Fruit fly (Drosophila melanogaster): ENCODE results near the gene Ost48.

Ost48 gene

DNA sequence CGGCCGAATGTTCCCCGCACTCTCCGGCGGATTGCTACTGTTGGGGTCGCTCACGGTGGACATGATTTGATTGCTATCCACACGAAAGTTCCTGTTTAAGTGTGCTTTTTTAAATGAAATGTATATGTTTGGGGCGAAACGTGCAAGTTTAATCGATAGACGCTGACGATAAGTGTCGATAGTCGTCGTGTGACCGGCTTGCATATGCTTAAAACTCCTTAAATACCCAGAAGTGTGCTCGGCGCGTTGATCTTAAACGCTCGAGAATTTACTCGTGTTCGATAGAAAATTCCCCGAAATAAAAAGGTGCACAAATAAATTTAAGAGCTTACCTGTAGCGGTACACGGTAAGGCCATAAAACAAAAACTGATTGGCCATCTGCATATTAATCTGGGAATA is 3.6 kb upstream of the Ost48 start, which contains the start of the genes Zpr1 and CG44532:
Zpr1 (minus strand) TSS at position 179 of the 400 bp plus-strand sequence.
CG44532 (plus strand) TSS at position 181 of the 400 bp plus-strand sequence.
- no peak for TF ChIP-seq noc (tag; optimal IDR thresholded peaks at IDR 0.05)

dm6 chrX:9159736-9160135 is 1.4 kb upstream of the Ost48 start, which contains the start of gene NdufA3:
Gene NdufA3, minus strand, starts transcription at chrX:9160052.
- no peak for TF ChIP-seq noc (tag; optimal IDR thresholded peaks at IDR 0.05)

dm6 chrX:9156388-9156823 is 1.9 kb downstream of the Ost48 start, which contains the start of gene His3.3B:
Gene His3.3B, minus strand, starts transcription at chrX:9156669.
- peak; percentile 71 for TF ChIP-seq noc (tag; optimal IDR thresholded peaks at IDR 0.05)

DNA sequence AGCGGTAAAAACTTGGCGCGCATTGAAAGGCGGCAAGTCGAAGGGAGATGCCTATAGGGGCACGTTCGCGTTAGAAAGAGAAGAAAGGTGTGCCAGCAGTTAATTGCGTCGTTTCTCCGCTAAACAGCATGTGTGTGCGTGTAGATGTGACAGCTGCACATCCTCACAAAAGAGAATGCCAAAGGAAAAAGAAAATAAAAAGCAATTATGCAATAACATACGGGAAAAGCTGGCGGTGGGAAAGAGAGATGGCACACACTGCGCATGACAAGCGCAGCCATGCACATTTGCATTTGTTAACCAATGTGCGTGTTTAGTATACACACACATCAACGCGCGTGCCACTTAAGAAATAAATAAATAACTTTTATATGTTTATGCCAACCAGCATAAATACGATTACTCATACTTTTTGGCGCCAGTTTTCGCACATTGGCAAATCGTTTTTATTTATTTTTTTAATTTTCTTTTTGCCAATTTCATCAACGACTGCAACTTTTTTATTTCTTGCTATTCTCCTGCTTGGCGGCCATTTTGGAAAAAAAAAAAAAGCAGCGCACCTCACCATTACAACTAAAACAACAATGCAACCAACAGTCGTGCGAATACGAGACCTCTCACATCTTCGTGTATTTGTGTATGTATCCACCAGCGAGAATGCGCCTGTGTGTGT is 2.5 kb downstream of the Ost48 start:
- TF ChIP-seq noc (tag; optimal IDR thresholded peaks at IDR 0.05): no peak

DNA sequence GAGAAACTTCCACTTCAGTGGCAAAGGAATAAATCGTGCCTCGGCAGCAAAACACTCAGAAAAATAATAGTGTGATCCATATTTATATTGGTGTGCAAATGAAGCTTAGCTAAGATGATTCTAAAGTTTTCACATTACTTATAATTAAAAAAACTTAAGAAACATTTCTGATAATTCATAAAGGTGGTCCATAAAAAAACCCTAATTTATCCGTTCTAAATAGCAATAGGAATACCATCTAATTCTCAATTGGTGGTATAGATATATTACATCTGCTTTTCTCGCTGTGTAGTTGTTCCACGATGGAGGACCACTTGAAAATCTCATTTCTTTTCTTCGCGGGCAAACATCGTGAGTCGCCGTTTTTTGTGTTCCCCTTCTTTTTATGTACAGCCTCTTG is 3.2 kb downstream of the Ost48 start:
- peak; percentile 26 for TF ChIP-seq noc (tag; optimal IDR thresholded peaks at IDR 0.05)

DNA sequence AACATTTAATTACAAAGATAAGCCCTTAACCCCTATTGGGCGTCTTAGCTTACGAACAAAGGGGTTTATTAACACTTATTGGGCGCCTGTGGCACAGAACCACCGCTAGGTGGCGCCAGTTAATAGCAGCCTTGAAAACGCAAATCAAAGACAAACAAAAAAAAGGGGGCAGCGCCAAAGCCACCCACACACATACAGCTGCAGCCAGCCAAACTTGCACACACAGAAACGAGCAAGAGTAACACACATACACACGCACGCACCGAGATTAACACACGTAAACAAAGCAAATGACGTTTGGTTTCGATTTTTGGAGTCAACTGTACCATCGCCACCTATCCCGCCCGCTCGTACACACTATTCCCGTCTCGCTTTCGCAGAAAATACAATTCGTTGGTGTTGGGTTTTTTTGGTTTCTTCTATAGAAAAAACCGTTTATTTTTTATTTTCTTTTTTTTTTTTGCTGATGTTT is 6.2 kb downstream of the Ost48 start:
- peak; percentile 51 for TF ChIP-seq noc (tag; optimal IDR thresholded peaks at IDR 0.05)

- no peak for TF ChIP-seq noc (tag; optimal IDR thresholded peaks at IDR 0.05)
Measured at dm6 chrX:9148989-9149522, 9.3 kb downstream of the Ost48 start, which contains the start of the genes fh and Bap111. Gene fh, minus strand, starts transcription at chrX:9149071. Gene Bap111, plus strand, starts transcription at chrX:9149309.

dm6 chrX:9142224-9142802 is 16.0 kb downstream of the Ost48 start, which contains the start of gene CG7065:
Gene CG7065, plus strand, starts transcription at chrX:9142493.
- no peak for TF ChIP-seq noc (tag; optimal IDR thresholded peaks at IDR 0.05)

DNA sequence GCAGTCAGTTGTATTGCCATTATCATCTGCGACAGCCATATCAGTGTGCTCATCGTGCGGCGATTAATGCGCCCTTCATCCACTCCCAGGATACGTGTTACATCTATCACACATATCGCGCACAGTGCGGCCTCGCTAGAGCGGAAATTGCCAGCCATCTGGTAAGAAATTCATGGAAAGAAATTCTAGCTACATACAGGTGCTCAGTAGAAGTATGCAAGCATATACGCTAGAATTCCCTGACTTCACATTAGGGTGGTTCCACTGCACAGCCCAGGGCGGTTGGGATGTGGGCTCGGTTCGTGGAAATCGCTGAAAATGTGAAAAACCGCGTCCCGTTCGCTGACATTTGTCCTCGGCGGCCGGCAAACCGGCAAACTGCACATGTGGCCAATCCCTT is 17.1 kb downstream of the Ost48 start:
- TF ChIP-seq noc (tag; optimal IDR thresholded peaks at IDR 0.05): no peak

dm6 chrX:9139138-9139537 is 19.2 kb downstream of the Ost48 start:
- no peak for TF ChIP-seq noc (tag; optimal IDR thresholded peaks at IDR 0.05)

DNA sequence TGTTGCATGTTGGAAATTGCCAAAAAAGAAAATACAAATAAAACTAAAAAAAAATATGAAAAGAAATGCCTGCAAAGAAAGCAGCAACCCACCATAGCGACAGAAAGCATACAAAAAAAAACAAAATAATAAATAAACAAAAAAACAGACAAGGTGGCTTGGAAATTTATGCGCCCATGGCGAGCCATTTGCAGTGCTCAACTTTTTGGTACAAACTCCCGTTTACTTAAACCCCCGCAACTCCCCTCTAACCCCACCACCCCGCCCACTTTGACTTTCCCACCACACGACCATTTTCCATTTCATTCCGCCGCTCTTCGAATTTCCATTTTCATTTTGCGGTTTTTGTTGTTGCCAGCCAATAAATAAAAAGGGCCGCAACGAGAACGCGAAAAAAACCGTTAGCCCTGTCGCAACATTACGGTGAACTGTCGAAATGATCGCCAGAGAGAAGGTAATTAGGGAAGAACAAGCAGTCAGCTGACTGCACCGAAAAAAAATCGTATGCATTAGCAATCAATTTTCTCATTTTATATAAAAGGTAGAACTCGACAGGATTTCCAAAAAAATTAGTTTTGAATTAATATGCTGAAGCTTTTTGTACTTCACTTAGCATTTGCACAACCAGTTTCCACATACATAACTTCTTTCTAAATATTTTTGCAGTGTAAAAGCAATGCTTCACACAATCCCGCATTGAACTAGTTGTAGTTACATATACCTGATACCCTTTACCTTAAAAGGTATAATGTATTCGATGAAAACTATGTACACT is 21.4 kb downstream of the Ost48 start:
- no peak for TF ChIP-seq noc (tag; optimal IDR thresholded peaks at IDR 0.05)

DNA sequence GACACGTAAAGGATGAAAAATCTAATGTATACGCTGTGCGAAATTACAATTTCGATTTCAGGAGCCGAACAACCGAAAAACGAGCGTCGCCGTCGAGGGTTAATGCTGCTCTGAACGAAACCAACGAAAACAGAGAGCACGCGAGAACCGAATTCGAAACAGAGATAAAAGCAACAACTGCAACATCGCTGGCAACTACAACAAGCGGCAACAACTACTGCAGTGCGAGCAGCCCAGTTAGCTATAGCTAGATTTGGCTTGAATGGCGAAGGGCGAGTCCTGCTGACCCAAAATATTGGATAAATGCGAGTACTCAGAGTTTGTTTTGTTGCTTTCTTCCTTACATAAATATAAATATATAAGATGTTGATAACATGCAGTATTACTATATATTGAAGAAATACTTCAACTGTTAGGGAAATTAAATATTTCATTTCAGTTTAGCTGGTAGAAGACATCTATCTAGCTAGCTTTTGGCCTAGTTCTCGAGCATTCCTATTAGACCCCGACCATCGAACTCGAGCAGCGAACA is 23.3 kb downstream of the Ost48 start, which contains the start of gene fend:
fend (minus strand) TSS at position 178 of the 532 bp plus-strand sequence.
- TF ChIP-seq noc (tag; optimal IDR thresholded peaks at IDR 0.05): no peak

- no peak for TF ChIP-seq noc (tag; optimal IDR thresholded peaks at IDR 0.05)
Measured at dm6 chrX:9134241-9134849, 24.0 kb downstream of the Ost48 start.

dm6 chrX:9133577-9134240 is 24.6 kb downstream of the Ost48 start:
- no peak for TF ChIP-seq noc (tag; optimal IDR thresholded peaks at IDR 0.05)
